Fruit fly (Drosophila melanogaster) whole organism, embryonic: ENCODE results near the gene CG4338.

Experiments used
- Atf6 ChIP-seq: fragments of 200-800 bp; sonication (Bioruptor generic); IDR thresholded peaks from 2 replicates; pipeline ENCODE4 v1.3.6; 2022; ENCODE audit warnings: missing biosample characterization, missing genetic modification characterization
- CG11093 ChIP-seq: fragments of 200-800 bp; sonication (Bioruptor generic); IDR thresholded peaks from 3 replicates; pipeline ENCODE4 v1.3.6; 2022; ENCODE audit warnings: missing biosample characterization, missing genetic modification characterization
- CG12219 ChIP-seq: fragments of 200-800 bp; sonication (Bioruptor generic); optimal IDR thresholded peaks from 3 replicates; lab custom pipeline; 2018; ENCODE audit warnings: missing biosample characterization, mild to moderate bottlenecking, missing genetic modification characterization
- CG12236 ChIP-seq: fragments of 200-800 bp; sonication (Bioruptor generic); optimal IDR thresholded peaks from 2 replicates; lab custom pipeline; 2016; ENCODE audit warnings: missing biosample characterization, missing genetic modification characterization
- CG13775 ChIP-seq: fragments of 200-800 bp; sonication (Bioruptor generic); optimal IDR thresholded peaks from 3 replicates; lab custom pipeline; 2017; ENCODE audit warnings: missing biosample characterization, mild to moderate bottlenecking, missing genetic modification characterization
- CG14441 ChIP-seq: fragments of 200-800 bp; sonication (Bioruptor generic); IDR thresholded peaks from 2 replicates; pipeline ENCODE4 v1.3.6; 2022; ENCODE audit warnings: missing biosample characterization, missing genetic modification characterization
- CG15011 ChIP-seq: fragments of 200-800 bp; sonication (Bioruptor generic); optimal IDR thresholded peaks from 3 replicates; lab custom pipeline; 2018; ENCODE audit warnings: missing biosample characterization, mild to moderate bottlenecking, missing genetic modification characterization
- CG15073 ChIP-seq: fragments of 200-800 bp; sonication (Bioruptor generic); optimal IDR thresholded peaks from 2 replicates; lab custom pipeline; 2016; ENCODE audit warnings: missing biosample characterization, missing genetic modification characterization
- CG1529 ChIP-seq: fragments of 200-800 bp; sonication (Bioruptor generic); optimal IDR thresholded peaks from 3 replicates; lab custom pipeline; 2018; ENCODE audit warnings: missing biosample characterization, missing genetic modification characterization
- CG16779 ChIP-seq: fragments of 200-800 bp; sonication (Bioruptor generic); IDR thresholded peaks from 2 replicates; pipeline ENCODE4 v1.3.6; 2022; ENCODE audit warnings: missing biosample characterization, missing genetic modification characterization
- CG16815 ChIP-seq: fragments of 200-800 bp; sonication (Bioruptor generic); optimal IDR thresholded peaks from 3 replicates; lab custom pipeline; 2017; ENCODE audit warnings: missing biosample characterization, mild to moderate bottlenecking, missing genetic modification characterization
- CG17361 ChIP-seq: fragments of 200-800 bp; sonication (Bioruptor generic); IDR thresholded peaks from 3 replicates; pipeline ENCODE4 v1.3.6; 2022; ENCODE audit warnings: missing biosample characterization, missing genetic modification characterization
- CG17912 ChIP-seq: fragments of 200-800 bp; sonication (Bioruptor generic); optimal IDR thresholded peaks from 2 replicates; lab custom pipeline; 2018; ENCODE audit warnings: missing biosample characterization, mild to moderate bottlenecking, missing genetic modification characterization
- CG2116 ChIP-seq: fragments of 200-800 bp; sonication (Bioruptor generic); optimal IDR thresholded peaks from 3 replicates; lab custom pipeline; 2018; ENCODE audit warnings: missing biosample characterization, mild to moderate bottlenecking, missing genetic modification characterization
- CG31365 ChIP-seq: fragments of 200-800 bp; sonication (Bioruptor generic); optimal IDR thresholded peaks from 2 replicates; lab custom pipeline; 2018; ENCODE audit warnings: missing biosample characterization, mild to moderate bottlenecking, missing genetic modification characterization
- CG31388 ChIP-seq: fragments of 200-800 bp; sonication (Bioruptor generic); optimal IDR thresholded peaks from 2 replicates; lab custom pipeline; 2016; ENCODE audit warnings: missing biosample characterization, missing genetic modification characterization
- CG3281 ChIP-seq: fragments of 200-800 bp; sonication (Bioruptor generic); optimal IDR thresholded peaks from 3 replicates; lab custom pipeline; 2017; ENCODE audit warnings: missing biosample characterization, mild to moderate bottlenecking, missing genetic modification characterization
- CG34376 ChIP-seq: fragments of 200-800 bp; sonication (Bioruptor generic); optimal IDR thresholded peaks from 2 replicates; lab custom pipeline; 2018; ENCODE audit warnings: missing biosample characterization, mild to moderate bottlenecking, missing genetic modification characterization
- CG3726 ChIP-seq: fragments of 200-800 bp; sonication (Bioruptor generic); IDR thresholded peaks from 3 replicates; pipeline ENCODE4, ENCODE4 v1.3.6; 2022; ENCODE audit warnings: missing biosample characterization, missing genetic modification characterization
- CG6272 ChIP-seq: fragments of 200-800 bp; sonication (Bioruptor generic); IDR thresholded peaks from 2 replicates; pipeline ENCODE4 v1.3.6; 2022; ENCODE audit warnings: missing biosample characterization, missing genetic modification characterization
- D ChIP-seq, 2 experiments: fragments of 200-800 bp in 1 of 2; fragments of >200 bp in 1 of 2; sonication (Bioruptor generic) in 1 of 2; optimal IDR thresholded peaks; 2 replicates in 1 of 2; 3 replicates in 1 of 2; lab custom pipeline; 2017; ENCODE audit warnings: mild to moderate bottlenecking in 1 of 2, missing biosample characterization in 1 of 2, missing genetic modification characterization in 1 of 2, missing genetic modification reagents in 1 of 2
- D19A ChIP-seq: fragments of 200-800 bp; optimal IDR thresholded peaks from 3 replicates; lab custom pipeline; 2019; ENCODE audit warnings: missing biosample characterization, mild to moderate bottlenecking, missing genetic modification characterization, moderate library complexity
- Dp ChIP-seq: fragments of 200-800 bp; sonication (Bioruptor generic); optimal IDR thresholded peaks from 2 replicates; lab custom pipeline; 2018; ENCODE audit warnings: missing biosample characterization, mild to moderate bottlenecking, missing genetic modification characterization, moderate library complexity
- GATAe ChIP-seq: fragments of 200-800 bp; sonication (Bioruptor generic); conservative IDR thresholded peaks from 2 replicates; pipeline ENCODE4 v1.3.6; 2022; ENCODE audit warnings: missing biosample characterization, missing genetic modification characterization
- HLH54F ChIP-seq: fragments of 200-800 bp; sonication (Bioruptor generic); optimal IDR thresholded peaks from 3 replicates; lab custom pipeline; 2016; ENCODE audit warnings: missing biosample characterization, missing genetic modification characterization
- Hr3 ChIP-seq: fragments of 200-800 bp; sonication (Bioruptor generic); optimal IDR thresholded peaks from 3 replicates; lab custom pipeline; 2016; ENCODE audit warnings: missing biosample characterization, missing genetic modification characterization
- Jarid2 ChIP-seq: fragments of 200-800 bp; sonication (Bioruptor generic); optimal IDR thresholded peaks from 3 replicates; lab custom pipeline; 2017; ENCODE audit warnings: mild to moderate bottlenecking, missing biosample characterization, missing genetic modification reagents, missing genetic modification characterization
- Med ChIP-seq: fragments of 200-800 bp; sonication (Bioruptor generic); peaks from one replicate; lab custom pipeline; 2016; ENCODE audit warnings: missing biosample characterization, missing genetic modification characterization, mild to moderate bottlenecking, inconsistent platforms, moderate library complexity
- Mrtf ChIP-seq: fragments of 200-800 bp; sonication (Bioruptor generic); IDR thresholded peaks from 3 replicates; pipeline ENCODE4 v1.3.6; 2022; ENCODE audit warnings: missing biosample characterization, missing genetic modification characterization
- Ssrp ChIP-seq: fragments of 200-800 bp; sonication (Bioruptor generic); optimal IDR thresholded peaks from 2 replicates; lab custom pipeline; 2018; ENCODE audit warnings: missing biosample characterization, mild to moderate bottlenecking, missing genetic modification characterization, moderate library complexity
- ab ChIP-seq: fragments of 200-800 bp; sonication (Bioruptor generic); optimal IDR thresholded peaks from 2 replicates; lab custom pipeline; 2016; ENCODE audit warnings: missing biosample characterization, missing genetic modification characterization
- ato ChIP-seq: fragments of 200-800 bp; sonication (Bioruptor generic); IDR thresholded peaks from 2 replicates; pipeline ENCODE4 v1.3.6; 2022; ENCODE audit warnings: missing biosample characterization, missing genetic modification characterization; ENCODE audit not compliant: partially characterized antibody
- cg ChIP-seq: fragments of 200-800 bp; sonication (Bioruptor generic); optimal IDR thresholded peaks from 3 replicates; lab custom pipeline; 2019; ENCODE audit warnings: missing biosample characterization, mild to moderate bottlenecking, missing genetic modification characterization, moderate library complexity
- chif ChIP-seq, 2 experiments: fragments of 200-800 bp; sonication (Bioruptor generic); optimal IDR thresholded peaks; 3 replicates each; lab custom pipeline; 2016; ENCODE audit warnings: missing biosample characterization in 2 of 2, missing genetic modification characterization in 2 of 2
- corto ChIP-seq: fragments of 200-800 bp; sonication (Bioruptor generic); optimal IDR thresholded peaks from 2 replicates; lab custom pipeline; 2016; ENCODE audit warnings: missing biosample characterization, mild to moderate bottlenecking, missing genetic modification characterization, moderate library complexity
- dmrt99B ChIP-seq: fragments of 200-800 bp; sonication (Bioruptor generic); optimal IDR thresholded peaks from 2 replicates; lab custom pipeline; 2018; ENCODE audit warnings: missing biosample characterization, mild to moderate bottlenecking, missing genetic modification characterization, moderate library complexity
- dysf ChIP-seq: fragments of 200-800 bp; sonication (Bioruptor generic); IDR thresholded peaks from 3 replicates; pipeline ENCODE4 v1.3.6; 2022; ENCODE audit warnings: missing biosample characterization, missing genetic modification characterization
- hbn ChIP-seq: fragments of 200-800 bp; sonication (Bioruptor generic); IDR thresholded peaks from 2 replicates; pipeline ENCODE4 v1.3.6; 2022; ENCODE audit warnings: missing biosample characterization, missing genetic modification characterization; ENCODE audit not compliant: partially characterized antibody
- pho ChIP-seq: fragments of 200-800 bp; sonication (Bioruptor generic); optimal IDR thresholded peaks from 2 replicates; lab custom pipeline; 2016; ENCODE audit warnings: missing biosample characterization, missing genetic modification characterization
- pum ChIP-seq: fragments of 200-800 bp; sonication (Bioruptor generic); optimal IDR thresholded peaks from 2 replicates; lab custom pipeline; 2016; ENCODE audit warnings: missing biosample characterization, missing genetic modification characterization
- ro ChIP-seq: fragments of 200-800 bp; sonication (Bioruptor generic); IDR thresholded peaks from 2 replicates; pipeline ENCODE4 v1.3.6; 2022; ENCODE audit warnings: missing biosample characterization, missing genetic modification characterization
- salm ChIP-seq: fragments of 200-800 bp; sonication (Bioruptor generic); optimal IDR thresholded peaks from 2 replicates; lab custom pipeline; 2018; ENCODE audit warnings: missing biosample characterization, mild to moderate bottlenecking, missing genetic modification characterization
- schlank ChIP-seq: fragments of 200-800 bp; sonication (Bioruptor generic); optimal IDR thresholded peaks from 2 replicates; lab custom pipeline; 2018; ENCODE audit warnings: missing biosample characterization, mild to moderate bottlenecking, missing genetic modification characterization
- sens-2 ChIP-seq: fragments of 200-800 bp; sonication (Bioruptor generic); IDR thresholded peaks from 2 replicates; pipeline ENCODE4 v1.3.6; 2022; ENCODE audit warnings: missing biosample characterization, missing genetic modification characterization
- stc ChIP-seq: fragments of 200-800 bp; sonication (Bioruptor generic); IDR thresholded peaks from 2 replicates; pipeline ENCODE4 v1.3.6; 2022; ENCODE audit warnings: missing biosample characterization, missing genetic modification characterization
- tll ChIP-seq, 2 experiments: fragments of 200-800 bp in 1 of 2; fragments of >200 bp in 1 of 2; sonication (Bioruptor generic) in 1 of 2; optimal IDR thresholded peaks; 2 replicates each; lab custom pipeline; 2017 to 2019; ENCODE audit warnings: missing biosample characterization in 2 of 2, missing genetic modification characterization in 2 of 2, mild to moderate bottlenecking in 1 of 2, moderate library complexity in 1 of 2
- tup ChIP-seq: fragments of 200-800 bp; sonication (Bioruptor generic); optimal IDR thresholded peaks from 2 replicates; lab custom pipeline; 2016; ENCODE audit warnings: missing biosample characterization, mild to moderate bottlenecking, missing genetic modification characterization, moderate library complexity
- twi ChIP-seq: fragments of 200-800 bp; optimal IDR thresholded peaks from 2 replicates; lab custom pipeline; 2019; ENCODE audit warnings: missing biosample characterization, mild to moderate bottlenecking, missing genetic modification characterization, moderate library complexity
- wdn ChIP-seq: fragments of 200-800 bp; sonication (Bioruptor generic); IDR thresholded peaks from 2 replicates; pipeline ENCODE4 v1.3.6; 2022; ENCODE audit warnings: missing biosample characterization, missing genetic modification characterization
- z ChIP-seq: fragments of 200-800 bp; sonication (Bioruptor generic); IDR thresholded peaks from 3 replicates; pipeline ENCODE4 v1.3.6; 2022; ENCODE audit warnings: missing biosample characterization, missing genetic modification characterization

The CG4338 gene

dm6 chr3R:15229329-15229876 is 45.9 kb upstream of the CG4338 start, which contains the start of the genes Art3 and mRpS10 (continued):
- TF ChIP-seq CG3726 (GFP tag; lab: Robert Waterston, UW) (peak; percentile 100), chif (GFP tag; optimal IDR thresholded peaks at IDR 0.05; lab: Kevin White, UChicago) (peak; percentile 100), tll (GFP tag; optimal IDR thresholded peaks at IDR 0.05; lab: Kevin White, UChicago) (peak; percentile 3 to 96), CG11093 (GFP tag; lab: Robert Waterston, UW) (peak; percentile 100), CG15011 (GFP tag; lab: Kevin White, UChicago) (peak; percentile 100), tup (GFP tag; lab: Kevin White, UChicago) (peak; percentile 98), pum (GFP tag; lab: Kevin White, UChicago) (peak; percentile 100), dysf (peak; percentile 100), salm (peak; percentile 100), schlank (tag; lab: Kevin White, UChicago) (peak; percentile 100), CG3281 (peak; percentile 100), GATAe (peak; percentile 100), stc (peak; percentile 100), CG15073 (GFP tag; lab: Kevin White, UChicago) (peak; percentile 96), Hr3 (GFP tag; lab: Kevin White, UChicago) (peak; percentile 100), CG31365 (tag; lab: Kevin White, UChicago) (peak; percentile 95), dmrt99B (tag; lab: Kevin White, UChicago) (peak; percentile 100), CG12236 (GFP tag; lab: Kevin White, UChicago) (peak; percentile 100), CG17361 (GFP tag; lab: Robert Waterston, UW) (peak; percentile 100), ro (GFP tag; lab: Robert Waterston, UW) (peak; percentile 100), D (optimal IDR thresholded peaks at IDR 0.05; lab: Kevin White, UChicago) (no peak), D (GFP tag; optimal IDR thresholded peaks at IDR 0.05; lab: Kevin White, UChicago) (peak; percentile 100), sens-2 (GFP tag; lab: Robert Waterston, UW) (peak; percentile 100), HLH54F (GFP tag; lab: Kevin White, UChicago) (peak; percentile 100), Med (GFP tag; lab: Kevin White, UChicago) (peak; percentile 100), Atf6 (GFP tag; lab: Robert Waterston, UW) (peak; percentile 100), CG31388 (GFP tag; lab: Kevin White, UChicago) (peak; percentile 100), z (GFP tag; lab: Robert Waterston, UW) (peak; percentile 88), wdn (GFP tag; lab: Robert Waterston, UW) (peak; percentile 100), CG34376 (peak; percentile 100), CG2116 (GFP tag; lab: Kevin White, UChicago) (peak; percentile 94), CG1529 (GFP tag; lab: Kevin White, UChicago) (peak; percentile 100), pho (GFP tag; lab: Kevin White, UChicago) (peak; percentile 100), hbn (peak; percentile 47), ab (peak; percentile 98), CG16779 (GFP tag; lab: Robert Waterston, UW) (peak; percentile 100), CG16815 (peak; percentile 100), CG13775 (GFP tag; lab: Kevin White, UChicago) (peak; percentile 100), ato (GFP tag; lab: Robert Waterston, UW) (no peak), CG12219 (GFP tag; lab: Kevin White, UChicago) (peak; percentile 100), D19A (tag; lab: Kevin White, UChicago) (peak; percentile 99), Jarid2 (GFP tag; lab: Kevin White, UChicago) (no peak), cg (peak; percentile 7), Mrtf (GFP tag; lab: Robert Waterston, UW) (peak; percentile 100), CG6272 (GFP tag; lab: Robert Waterston, UW) (peak; percentile 100), CG14441 (peak; percentile 100), Ssrp (tag; lab: Kevin White, UChicago) (peak; percentile 100), twi (tag; lab: Kevin White, UChicago) (peak; percentile 100), Dp (GFP tag; lab: Kevin White, UChicago) (peak; percentile 68), corto (no peak), CG17912 (GFP tag; lab: Kevin White, UChicago) (peak; percentile 100)
